4 worm cellular contexts compared by ENCODE assay signal in the genomic region with DNA sequence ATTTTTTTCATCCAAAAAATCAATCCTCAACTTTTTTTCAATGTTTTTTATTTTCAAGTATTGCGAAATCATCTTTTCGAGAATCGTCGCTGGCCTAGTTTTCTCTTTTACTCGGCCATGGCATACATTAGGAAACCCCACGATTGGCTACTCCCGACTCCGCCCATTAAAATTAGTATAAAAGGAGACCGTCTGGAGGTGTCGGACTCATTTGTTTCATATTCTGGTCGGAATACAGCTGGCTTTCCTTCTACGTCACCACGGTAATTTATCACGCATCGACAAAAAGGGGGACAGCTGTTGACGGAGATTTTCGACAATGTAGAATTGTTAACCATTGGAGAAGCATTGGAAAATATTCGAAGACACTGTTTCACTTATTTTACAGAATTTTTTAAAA.
TF ChIP-seq lines count a peak whose summit lies in the region.

No protein-coding gene starts in this region.

TF ChIP-seq in whole organism, L2 larva, 48 proteins besides CTCF, POLR2A, EP300 and RAD21 (continues in another document):
- TF ChIP-seq unc-39 (tag; optimal IDR thresholded peaks at IDR 0.05; lab: Kevin White, UChicago) (no peak), lsy-2 (tag; optimal IDR thresholded peaks at IDR 0.05; lab: Kevin White, UChicago) (peak; percentile 80 to 93), nhr-25 (tag; optimal IDR thresholded peaks at IDR 0.05; lab: Kevin White, UChicago) (no peak), R02D3.7 (tag; optimal IDR thresholded peaks at IDR 0.05; lab: Kevin White, UChicago) (no peak), gmeb-1 (tag; optimal IDR thresholded peaks at IDR 0.05; lab: Kevin White, UChicago) (peak; percentile 16), nhr-23 (tag; optimal IDR thresholded peaks at IDR 0.05; lab: Kevin White, UChicago) (no peak), zag-1 (tag; optimal IDR thresholded peaks at IDR 0.05; lab: Kevin White, UChicago) (no peak), sma-9 (GFP tag; optimal IDR thresholded peaks at IDR 0.05; lab: Kevin White, UChicago) (peak; percentile 58), sma-9 (tag; optimal IDR thresholded peaks at IDR 0.05; lab: Kevin White, UChicago) (no peak), nhr-21 (tag; optimal IDR thresholded peaks at IDR 0.05; lab: Kevin White, UChicago) (no peak), ceh-82 (tag; optimal IDR thresholded peaks at IDR 0.05; lab: Kevin White, UChicago) (no peak), ama-1 (optimal IDR thresholded peaks at IDR 0.05; lab: Kevin White, UChicago) (peak; percentile 79), F13H6.1 (tag; optimal IDR thresholded peaks at IDR 0.05; lab: Kevin White, UChicago) (peak; percentile 30), mbf-1 (tag; optimal IDR thresholded peaks at IDR 0.05; lab: Kevin White, UChicago) (no peak), nhr-129 (tag; optimal IDR thresholded peaks at IDR 0.05; lab: Kevin White, UChicago) (peak; percentile 46), lin-11 (tag; optimal IDR thresholded peaks at IDR 0.05; lab: Kevin White, UChicago) (no peak), nhr-6 (tag; optimal IDR thresholded peaks at IDR 0.05; lab: Kevin White, UChicago) (peak; percentile 5), unc-55 (GFP tag; optimal IDR thresholded peaks at IDR 0.05; lab: Kevin White, UChicago) (peak; percentile 94), nhr-10 (tag; optimal IDR thresholded peaks at IDR 0.05; lab: Kevin White, UChicago) (no peak), fos-1 (tag; optimal IDR thresholded peaks at IDR 0.05; lab: Kevin White, UChicago) (peak; percentile 23), Y55F3AM.14 (GFP tag; optimal IDR thresholded peaks at IDR 0.05; lab: Kevin White, UChicago) (no peak), aly-2 (tag; optimal IDR thresholded peaks at IDR 0.05; lab: Kevin White, UChicago) (no peak), ztf-4 (tag; optimal IDR thresholded peaks at IDR 0.05; lab: Kevin White, UChicago) (peak; percentile 14)

TF ChIP-seq in whole organism, L4 larva, 104 proteins besides CTCF, POLR2A, EP300 and RAD21:
- no peak for TF ChIP-seq spr-1 (tag; optimal IDR thresholded peaks at IDR 0.05; lab: Kevin White, UChicago)
- no peak for TF ChIP-seq F26F4.8 (GFP tag; conservative IDR thresholded peaks at IDR 0.05; lab: Robert Waterston, UW)
- TF ChIP-seq fkh-10 (GFP tag; optimal IDR thresholded peaks at IDR 0.05; lab: Kevin White, UChicago), result peak; percentile 3
- TF ChIP-seq lsy-2 (tag; optimal IDR thresholded peaks at IDR 0.05; lab: Kevin White, UChicago), result peak; percentile 27 to 87
- peak; percentile 10 for TF ChIP-seq aha-1 (tag; lab: Kevin White, UChicago)
- peak; percentile 50 for TF ChIP-seq duxl-1 (tag; optimal IDR thresholded peaks at IDR 0.05; lab: Kevin White, UChicago; ENCODE audit: poor library complexity)
- peak; percentile 46 for TF ChIP-seq hmg-1.1 (GFP tag; IDR thresholded peaks at IDR 0.05; lab: Robert Waterston, UW)
- TF ChIP-seq mes-2 (tag; optimal IDR thresholded peaks at IDR 0.05; lab: Kevin White, UChicago; ENCODE audit: poor library complexity, severe bottlenecking), result peak; percentile 93
- 0 out of 2 replicates have a peak, but pooled peaks have one; percentile 34 for TF ChIP-seq ZK337.2 (GFP tag; IDR thresholded peaks at IDR 0.05; lab: Robert Waterston, UW)
- TF ChIP-seq rbr-2 (tag; optimal IDR thresholded peaks at IDR 0.05; lab: Kevin White, UChicago), result peak; percentile 40
- TF ChIP-seq dpl-1 (GFP tag; optimal IDR thresholded peaks at IDR 0.05; lab: Kevin White, UChicago), result peak; percentile 53
- peak in 1 of 2 experiments; percentile 79 for TF ChIP-seq unc-62 (GFP tag; optimal IDR thresholded peaks at IDR 0.05 in 1 of 2; lab: Kevin White, UChicago)
- no peak for TF ChIP-seq unc-62 (tag; optimal IDR thresholded peaks at IDR 0.05; lab: Kevin White, UChicago)
- TF ChIP-seq madf-9 (GFP tag; conservative IDR thresholded peaks at IDR 0.05; lab: Robert Waterston, UW), result 0 out of 2 replicates have a peak, but pooled peaks have one; percentile 34
- TF ChIP-seq mep-1 (tag; optimal IDR thresholded peaks at IDR 0.05; lab: Kevin White, UChicago), result peak; percentile 57
- TF ChIP-seq nhr-28 (tag; optimal IDR thresholded peaks at IDR 0.05; lab: Kevin White, UChicago), result no peak
- TF ChIP-seq hlh-11 (tag; optimal IDR thresholded peaks at IDR 0.05; lab: Kevin White, UChicago), result peak; percentile 43
- peak in 1 of 2 experiments; percentile 55 for TF ChIP-seq hif-1 (tag; optimal IDR thresholded peaks at IDR 0.05; lab: Kevin White, UChicago)
- TF ChIP-seq hlh-30 (tag; optimal IDR thresholded peaks at IDR 0.05; lab: Kevin White, UChicago; ENCODE audit: insufficient read depth), result peak; percentile 16
- TF ChIP-seq mdl-1 (tag; optimal IDR thresholded peaks at IDR 0.05; lab: Kevin White, UChicago), result no peak

TF ChIP-seq in whole organism, late embryonic, 69 proteins besides CTCF, POLR2A, EP300 and RAD21 (continues in another document):
- no peak for TF ChIP-seq ceh-30 (tag; optimal IDR thresholded peaks at IDR 0.05; lab: Kevin White, UChicago)
- TF ChIP-seq elt-4 (tag; optimal IDR thresholded peaks at IDR 0.05; lab: Kevin White, UChicago), result no peak
- no peak for TF ChIP-seq eyg-1 (tag; optimal IDR thresholded peaks at IDR 0.05; lab: Kevin White, UChicago)
- TF ChIP-seq ceh-19 (GFP tag; optimal IDR thresholded peaks at IDR 0.05; lab: Kevin White, UChicago), result no peak
- peak; percentile 82 for TF ChIP-seq C08G9.2 (tag; optimal IDR thresholded peaks at IDR 0.05; lab: Kevin White, UChicago)
- TF ChIP-seq ceh-2 (tag; optimal IDR thresholded peaks at IDR 0.05; lab: Kevin White, UChicago), result peak; percentile 75
- peak; percentile 63 for TF ChIP-seq tbx-7 (tag; optimal IDR thresholded peaks at IDR 0.05; lab: Kevin White, UChicago)
- no peak for TF ChIP-seq pqm-1 (tag; optimal IDR thresholded peaks at IDR 0.05; lab: Kevin White, UChicago)
- TF ChIP-seq K02D7.2 (tag; optimal IDR thresholded peaks at IDR 0.05; lab: Kevin White, UChicago), result no peak
- no peak for TF ChIP-seq F13H6.1 (tag; optimal IDR thresholded peaks at IDR 0.05; lab: Kevin White, UChicago)
- TF ChIP-seq T23F11.4 (GFP tag; optimal IDR thresholded peaks at IDR 0.05; lab: Kevin White, UChicago), result no peak
- no peak for TF ChIP-seq nhr-11 (tag; optimal IDR thresholded peaks at IDR 0.05; lab: Kevin White, UChicago)
- no peak for TF ChIP-seq dve-1 (tag; optimal IDR thresholded peaks at IDR 0.05; lab: Kevin White, UChicago)
- TF ChIP-seq elt-2 (tag; optimal IDR thresholded peaks at IDR 0.05; lab: Kevin White, UChicago), result no peak
- no peak for TF ChIP-seq nhr-232 (tag; optimal IDR thresholded peaks at IDR 0.05; lab: Kevin White, UChicago)
- no peak for TF ChIP-seq fkh-10 (GFP tag; optimal IDR thresholded peaks at IDR 0.05; lab: Kevin White, UChicago)
- TF ChIP-seq ceh-34 (tag; optimal IDR thresholded peaks at IDR 0.05; lab: Kevin White, UChicago), result peak; percentile 46
- peak; percentile 100 for TF ChIP-seq nfya-1 (tag; optimal IDR thresholded peaks at IDR 0.05; lab: Kevin White, UChicago)
- peak; percentile 37 for TF ChIP-seq gmeb-2 (tag; optimal IDR thresholded peaks at IDR 0.05; lab: Kevin White, UChicago)
- TF ChIP-seq ceh-31 (tag; optimal IDR thresholded peaks at IDR 0.05; lab: Kevin White, UChicago), result peak; percentile 90
- TF ChIP-seq fax-1 (tag; optimal IDR thresholded peaks at IDR 0.05; lab: Kevin White, UChicago), result no peak
- TF ChIP-seq ceh-9 (tag; optimal IDR thresholded peaks at IDR 0.05; lab: Kevin White, UChicago), result no peak
- no peak for TF ChIP-seq hlh-13 (GFP tag; optimal IDR thresholded peaks at IDR 0.05; lab: Kevin White, UChicago)
- peak; percentile 94 for TF ChIP-seq ama-1 (optimal IDR thresholded peaks at IDR 0.05; lab: Kevin White, UChicago)
- peak; percentile 14 for TF ChIP-seq K09A11.1 (tag; optimal IDR thresholded peaks at IDR 0.05; lab: Kevin White, UChicago; ENCODE audit: insufficient read depth)
- no peak for TF ChIP-seq ztf-16 (tag; optimal IDR thresholded peaks at IDR 0.05; lab: Kevin White, UChicago)

TF ChIP-seq in whole organism, mixed stage, embryonic, 35 proteins besides CTCF, POLR2A, EP300 and RAD21 (continues in another document):
- TF ChIP-seq ces-1 (GFP tag; optimal IDR thresholded peaks at IDR 0.05; lab: Kevin White, UChicago) (peak; percentile 61), ceh-43 (GFP tag; optimal IDR thresholded peaks at IDR 0.05; lab: Kevin White, UChicago) (peak; percentile 23), nhr-12 (tag; optimal IDR thresholded peaks at IDR 0.05; lab: Kevin White, UChicago) (no peak), mls-2 (tag; optimal IDR thresholded peaks at IDR 0.05; lab: Kevin White, UChicago) (peak; percentile 4), nhr-2 (tag; optimal IDR thresholded peaks at IDR 0.05; lab: Kevin White, UChicago) (no peak), flh-1 (GFP tag; optimal IDR thresholded peaks at IDR 0.05; lab: Kevin White, UChicago) (no peak), tbx-8 (GFP tag; optimal IDR thresholded peaks at IDR 0.05; lab: Kevin White, UChicago) (no peak), nhr-28 (tag; optimal IDR thresholded peaks at IDR 0.05; lab: Kevin White, UChicago) (no peak), M03D4.4 (tag; optimal IDR thresholded peaks at IDR 0.05; lab: Kevin White, UChicago) (no peak), sem-2 (GFP tag; optimal IDR thresholded peaks at IDR 0.05; lab: Kevin White, UChicago) (no peak), nhr-237 (tag; optimal IDR thresholded peaks at IDR 0.05; lab: Kevin White, UChicago) (peak; percentile 32), snpc-4 (tag; optimal IDR thresholded peaks at IDR 0.05; lab: Kevin White, UChicago) (no peak), unc-39 (tag; optimal IDR thresholded peaks at IDR 0.05; lab: Kevin White, UChicago) (no peak), ceh-39 (tag; optimal IDR thresholded peaks at IDR 0.05; lab: Kevin White, UChicago) (no peak), cnd-1 (tag; optimal IDR thresholded peaks at IDR 0.05; lab: Kevin White, UChicago) (peak; percentile 81), nhr-76 (tag; optimal IDR thresholded peaks at IDR 0.05; lab: Kevin White, UChicago) (no peak), blmp-1 (tag; optimal IDR thresholded peaks at IDR 0.05; lab: Kevin White, UChicago) (no peak), ham-2 (GFP tag; optimal IDR thresholded peaks at IDR 0.05; lab: Kevin White, UChicago) (no peak), unc-120 (tag; optimal IDR thresholded peaks at IDR 0.05; lab: Kevin White, UChicago; ENCODE audit: poor library complexity, severe bottlenecking) (no peak), sptf-1 (tag; optimal IDR thresholded peaks at IDR 0.05; lab: Kevin White, UChicago) (peak; percentile 39), unc-62 (GFP tag; optimal IDR thresholded peaks at IDR 0.05; lab: Kevin White, UChicago) (peak; percentile 17), pha-4 (tag; optimal IDR thresholded peaks at IDR 0.05; lab: Kevin White, UChicago) (no peak), ceh-83 (GFP tag; optimal IDR thresholded peaks at IDR 0.05; lab: Kevin White, UChicago) (no peak), drap-1 (GFP tag; optimal IDR thresholded peaks at IDR 0.05; lab: Kevin White, UChicago) (no peak), bed-3 (GFP tag; optimal IDR thresholded peaks at IDR 0.05; lab: Kevin White, UChicago) (no peak), mep-1 (tag; optimal IDR thresholded peaks at IDR 0.05; lab: Kevin White, UChicago) (no peak), lin-13 (tag; optimal IDR thresholded peaks at IDR 0.05; lab: Kevin White, UChicago) (no peak), elt-1 (tag; optimal IDR thresholded peaks at IDR 0.05; lab: Kevin White, UChicago; ENCODE audit: borderline replicate concordance, insufficient read depth) (no peak), ztf-11 (tag; optimal IDR thresholded peaks at IDR 0.05; lab: Kevin White, UChicago) (peak; percentile 25)
